Worm (Caenorhabditis elegans): ENCODE measurements around the gene W03A5.2.

Gene W03A5.2

DNA sequence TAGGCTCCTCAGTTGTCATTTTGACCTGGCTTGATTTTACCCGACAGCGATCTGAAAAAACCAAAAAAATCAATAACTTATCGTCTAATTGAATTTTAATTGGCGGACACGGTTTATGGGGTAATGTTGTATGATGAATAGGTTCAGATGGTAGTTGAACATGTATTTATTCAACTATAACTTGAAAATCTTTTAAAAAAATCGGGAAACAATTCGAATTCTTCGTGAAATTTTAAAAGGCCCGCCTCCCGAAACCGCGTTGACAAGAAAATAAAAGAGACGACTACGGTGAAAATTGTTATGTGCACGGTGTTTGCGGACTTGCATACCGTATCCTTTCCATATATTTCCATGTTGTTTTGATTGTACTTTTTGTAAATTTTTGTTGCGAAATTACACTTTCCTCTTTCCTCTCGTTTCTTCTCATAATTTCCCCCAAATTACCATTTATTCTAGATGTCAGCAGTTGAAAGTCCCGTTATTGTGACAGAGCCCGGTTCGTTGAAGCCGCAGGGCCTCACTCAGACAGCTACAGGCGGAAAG is 36.9 kb downstream of the W03A5.2 start, which contains the start of the genes T24G10.2 and disl-2:
T24G10.2 (minus strand) TSS at position 51 of the 543 bp plus-strand sequence.
disl-2 (plus strand) TSS at position 457 of the 543 bp plus-strand sequence.
- TF ChIP-seq ceh-79 (tag; optimal IDR thresholded peaks at IDR 0.05) (no peak), gei-17 (GFP tag; optimal IDR thresholded peaks at IDR 0.05) (no peak), lsl-1 (GFP tag; optimal IDR thresholded peaks at IDR 0.05) (peak; percentile 86), mel-28 (tag; optimal IDR thresholded peaks at IDR 0.05; ENCODE audit: borderline replicate concordance) (no peak), F23B12.7 (tag; optimal IDR thresholded peaks at IDR 0.05; ENCODE audit: insufficient read depth) (peak; percentile 25), lin-54 (GFP tag; optimal IDR thresholded peaks at IDR 0.05) (peak; percentile 17), hlh-26 (GFP tag; conservative IDR thresholded peaks at IDR 0.05) (no peak), lin-35 (GFP tag; optimal IDR thresholded peaks at IDR 0.05) (peak in 1 of 3 experiments; percentile 27), athp-1 (tag; optimal IDR thresholded peaks at IDR 0.05) (no peak), dox-1 (GFP tag; IDR thresholded peaks at IDR 0.05) (0 out of 2 replicates have a peak, but pooled peaks have one; percentile 16), mcd-1 (GFP tag; IDR thresholded peaks at IDR 0.05) (no peak), tlf-1 (GFP tag; optimal IDR thresholded peaks at IDR 0.05) (no peak), F39B2.1 (GFP tag; IDR thresholded peaks at IDR 0.05) (no peak), cebp-1 (GFP tag; IDR thresholded peaks at IDR 0.05) (peak; percentile 81), cebp-1 (tag; optimal IDR thresholded peaks at IDR 0.05) (peak; percentile 92), K12H6.12 (tag; optimal IDR thresholded peaks at IDR 0.05) (peak; percentile 15), F33H1.4 (GFP tag; IDR thresholded peaks at IDR 0.05) (0 out of 2 replicates have a peak, but pooled peaks have one; percentile 22), aptf-2 (GFP tag; conservative IDR thresholded peaks at IDR 0.05) (no peak), zim-3 (tag; optimal IDR thresholded peaks at IDR 0.05) (no peak), attf-5 (GFP tag; optimal IDR thresholded peaks at IDR 0.05) (peak; percentile 76), dpl-1 (GFP tag; optimal IDR thresholded peaks at IDR 0.05) (peak; percentile 10), F55B11.4 (tag; optimal IDR thresholded peaks at IDR 0.05; ENCODE audit: borderline replicate concordance, insufficient read depth) (no peak)

DNA sequence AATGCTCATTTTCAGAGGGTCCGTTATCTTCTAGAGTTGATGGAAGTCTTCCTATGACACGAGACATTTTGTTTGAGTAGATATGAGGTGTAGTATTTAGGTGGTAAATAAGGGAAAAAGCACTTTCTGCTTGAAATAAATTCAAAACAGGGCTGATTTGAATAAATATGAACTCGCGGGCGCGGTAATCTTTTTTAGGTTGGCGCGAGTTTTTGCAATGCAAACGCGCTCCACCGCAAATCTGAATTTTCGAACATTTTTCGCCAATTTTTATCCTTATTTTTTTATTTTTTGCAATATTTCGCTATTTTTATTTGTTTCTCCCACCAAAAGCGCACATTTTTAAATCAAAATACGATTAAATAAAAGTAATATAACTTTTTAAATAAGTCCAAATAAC is 42.3 kb downstream of the W03A5.2 start, which contains the start of gene skpt-1:
skpt-1 (minus strand) TSS at position 219 of the 400 bp plus-strand sequence.
- no peak for TF ChIP-seq mel-28 (tag; optimal IDR thresholded peaks at IDR 0.05; ENCODE audit: borderline replicate concordance)
- no peak for TF ChIP-seq repo-1 (tag; optimal IDR thresholded peaks at IDR 0.05)
- TF ChIP-seq xnd-1 (tag; optimal IDR thresholded peaks at IDR 0.05), result peak; percentile 98
- TF ChIP-seq pha-4 (tag; optimal IDR thresholded peaks at IDR 0.05), result no peak
- TF ChIP-seq lag-1 (GFP tag; IDR thresholded peaks at IDR 0.05), result no peak
- no peak for TF ChIP-seq somi-1 (GFP tag; optimal IDR thresholded peaks at IDR 0.05)
- peak in 2 of 3 experiments; percentile 67 to 91 for TF ChIP-seq lin-35 (GFP tag; optimal IDR thresholded peaks at IDR 0.05)
- TF ChIP-seq ztf-26 (tag; optimal IDR thresholded peaks at IDR 0.05), result no peak
- TF ChIP-seq ztf-28 (GFP tag; IDR thresholded peaks at IDR 0.05), result 0 out of 2 replicates have a peak, but pooled peaks have one; percentile 77
- TF ChIP-seq mcd-1 (GFP tag; IDR thresholded peaks at IDR 0.05), result peak; percentile 97
- no peak for TF ChIP-seq nhr-120 (GFP tag; IDR thresholded peaks at IDR 0.05)
- TF ChIP-seq hmg-1.2 (GFP tag; IDR thresholded peaks at IDR 0.05), result peak; percentile 63
- TF ChIP-seq bed-1 (GFP tag; IDR thresholded peaks at IDR 0.05), result no peak
- peak; percentile 19 for TF ChIP-seq him-1 (tag; optimal IDR thresholded peaks at IDR 0.05)
- TF ChIP-seq lin-26 (GFP tag; IDR thresholded peaks at IDR 0.05), result no peak
- no peak for TF ChIP-seq aptf-3 (GFP tag; IDR thresholded peaks at IDR 0.05)
- TF ChIP-seq attf-5 (GFP tag; optimal IDR thresholded peaks at IDR 0.05), result peak; percentile 31
- no peak for TF ChIP-seq ccch-3 (GFP tag; optimal IDR thresholded peaks at IDR 0.05)
- TF ChIP-seq B0019.2 (GFP tag; conservative IDR thresholded peaks at IDR 0.05), result peak; percentile 94
- no peak for TF ChIP-seq ztf-6 (GFP tag; IDR thresholded peaks at IDR 0.05)
- no peak for TF ChIP-seq T26A5.8 (tag; optimal IDR thresholded peaks at IDR 0.05)
- TF ChIP-seq F55B11.4 (tag; optimal IDR thresholded peaks at IDR 0.05; ENCODE audit: borderline replicate concordance, insufficient read depth), result no peak
- no peak for TF ChIP-seq die-1 (tag; optimal IDR thresholded peaks at IDR 0.05)
- TF ChIP-seq ZK185.1 (tag; optimal IDR thresholded peaks at IDR 0.05; ENCODE audit: poor library complexity, severe bottlenecking), result no peak
- TF ChIP-seq madf-3 (GFP tag; IDR thresholded peaks at IDR 0.05), result peak; percentile 93
- TF ChIP-seq egl-18 (GFP tag; IDR thresholded peaks at IDR 0.05), result no peak
- TF ChIP-seq snpc-3.4 (tag; optimal IDR thresholded peaks at IDR 0.05), result peak; percentile 87
- TF ChIP-seq dpff-1 (tag; optimal IDR thresholded peaks at IDR 0.05), result no peak
- TF ChIP-seq nhr-90 (tag; optimal IDR thresholded peaks at IDR 0.05), result no peak
- TF ChIP-seq nhr-179 (tag; optimal IDR thresholded peaks at IDR 0.05), result no peak
